Fruit fly (Drosophila melanogaster) whole organism, embryonic: ENCODE measurements around the gene CG11267.

Experiments
- BEAF-32 ChIP-seq: fragments of 200-800 bp; sonication (Bioruptor generic); optimal IDR thresholded peaks from 3 replicates; lab custom pipeline; 2017; ENCODE audit warnings: missing biosample characterization, missing genetic modification characterization, mild to moderate bottlenecking, moderate library complexity, missing genetic modification reagents
- C15 ChIP-seq: fragments of 200-800 bp; sonication (Bioruptor generic); IDR thresholded peaks from 3 replicates; pipeline ENCODE4 v1.3.6; 2022; ENCODE audit warnings: missing biosample characterization, missing genetic modification characterization
- CG10366 ChIP-seq: fragments of 200-800 bp; sonication (Bioruptor generic); IDR thresholded peaks from 2 replicates; pipeline ENCODE4 v1.3.6; 2022; ENCODE audit warnings: missing biosample characterization, missing genetic modification characterization
- CG1233 ChIP-seq: fragments of 200-800 bp; sonication (Bioruptor generic); optimal IDR thresholded peaks from 4 replicates; lab custom pipeline; 2018; ENCODE audit warnings: missing biosample characterization, mild to moderate bottlenecking, missing genetic modification characterization
- CG12744 ChIP-seq: fragments of 200-800 bp; sonication (Bioruptor generic); optimal IDR thresholded peaks from 2 replicates; lab custom pipeline; 2016; ENCODE audit warnings: missing biosample characterization, missing genetic modification characterization
- CG14667 ChIP-seq: fragments of 200-800 bp; sonication (Bioruptor generic); IDR thresholded peaks from 2 replicates; pipeline ENCODE4 v1.3.6; 2022; ENCODE audit warnings: missing biosample characterization, missing genetic modification characterization
- CG14860 ChIP-seq: fragments of 200-800 bp; sonication (Bioruptor generic); IDR thresholded peaks from 3 replicates; pipeline ENCODE4 v1.3.6; 2022; ENCODE audit warnings: missing biosample characterization, missing genetic modification characterization; ENCODE audit not compliant: partially characterized antibody
- CG1647 ChIP-seq: fragments of 200-800 bp; sonication (Bioruptor generic); optimal IDR thresholded peaks from 3 replicates; lab custom pipeline; 2016; ENCODE audit warnings: missing biosample characterization, missing genetic modification characterization
- CG16813 ChIP-seq: fragments of 200-800 bp; sonication (Bioruptor generic); IDR thresholded peaks from 3 replicates; pipeline ENCODE4 v1.3.6; 2022; ENCODE audit warnings: missing biosample characterization, missing genetic modification characterization; ENCODE audit not compliant: partially characterized antibody
- CG17912 ChIP-seq: fragments of 200-800 bp; sonication (Bioruptor generic); optimal IDR thresholded peaks from 2 replicates; lab custom pipeline; 2018; ENCODE audit warnings: missing biosample characterization, mild to moderate bottlenecking, missing genetic modification characterization
- CG2120 ChIP-seq: fragments of 200-800 bp; sonication (Bioruptor generic); optimal IDR thresholded peaks from 3 replicates; lab custom pipeline; 2016; ENCODE audit warnings: missing biosample characterization, missing genetic modification characterization
- CG2712 ChIP-seq: fragments of 200-800 bp; optimal IDR thresholded peaks from 3 replicates; lab custom pipeline; 2019; ENCODE audit warnings: missing biosample characterization, mild to moderate bottlenecking, missing genetic modification characterization, moderate library complexity
- CG30403 ChIP-seq: fragments of 200-800 bp; sonication (Bioruptor generic); optimal IDR thresholded peaks from 3 replicates; lab custom pipeline; 2016; ENCODE audit warnings: missing biosample characterization, missing genetic modification characterization
- CG34224 ChIP-seq: fragments of 200-800 bp; sonication (Bioruptor generic); IDR thresholded peaks from 3 replicates; pipeline ENCODE4 v1.3.6; 2022; ENCODE audit warnings: missing biosample characterization, missing genetic modification characterization; ENCODE audit not compliant: partially characterized antibody
- CG3995 ChIP-seq: fragments of 200-800 bp; sonication (Bioruptor generic); optimal IDR thresholded peaks from 3 replicates; lab custom pipeline; 2016; ENCODE audit warnings: missing biosample characterization, missing genetic modification characterization
- CG6175 ChIP-seq: fragments of 200-800 bp; sonication (Bioruptor generic); IDR thresholded peaks from 3 replicates; pipeline ENCODE4 v1.3.6; 2022; ENCODE audit warnings: missing biosample characterization, missing genetic modification characterization
- CG7745 ChIP-seq: fragments of 200-800 bp; sonication (Bioruptor generic); optimal IDR thresholded peaks from 2 replicates; lab custom pipeline; 2018; ENCODE audit warnings: missing biosample characterization, mild to moderate bottlenecking, missing genetic modification characterization, moderate library complexity
- CG7987 ChIP-seq: fragments of 200-800 bp; sonication (Bioruptor generic); optimal IDR thresholded peaks from 2 replicates; lab custom pipeline; 2018; ENCODE audit warnings: missing biosample characterization, mild to moderate bottlenecking, missing genetic modification characterization, moderate library complexity
- CG8359 ChIP-seq: fragments of 200-800 bp; sonication (Bioruptor generic); optimal IDR thresholded peaks from 2 replicates; lab custom pipeline; 2017; ENCODE audit warnings: missing biosample characterization, mild to moderate bottlenecking, missing genetic modification characterization, borderline replicate concordance
- CHES-1-like ChIP-seq: fragments of 200-800 bp; sonication (Bioruptor generic); optimal IDR thresholded peaks from 2 replicates; lab custom pipeline; 2016; ENCODE audit warnings: missing biosample characterization, missing genetic modification characterization
- CrebB ChIP-seq: fragments of 200-800 bp; sonication (Bioruptor generic); optimal IDR thresholded peaks from 3 replicates; lab custom pipeline; 2018; ENCODE audit warnings: missing biosample characterization, mild to moderate bottlenecking, missing genetic modification characterization
- E2f2 ChIP-seq: fragments of 200-800 bp; sonication (Bioruptor generic); IDR thresholded peaks from 2 replicates; pipeline ENCODE4 v1.3.6; 2022; ENCODE audit warnings: missing biosample characterization, missing genetic modification characterization
- Ets97D ChIP-seq: fragments of 200-800 bp; sonication (Bioruptor generic); optimal IDR thresholded peaks from 3 replicates; lab custom pipeline; 2016; ENCODE audit warnings: missing biosample characterization, missing genetic modification characterization
- HLH4C ChIP-seq: fragments of 200-800 bp; sonication (Bioruptor generic); IDR thresholded peaks from 3 replicates; pipeline ENCODE4 v1.3.6; 2022; ENCODE audit warnings: missing biosample characterization, missing genetic modification characterization; ENCODE audit not compliant: partially characterized antibody
- Hand ChIP-seq: fragments of 200-800 bp; sonication (Bioruptor generic); optimal IDR thresholded peaks from 2 replicates; lab custom pipeline; 2017; ENCODE audit warnings: mild to moderate bottlenecking, missing biosample characterization, missing genetic modification reagents, missing genetic modification characterization
- HmgZ ChIP-seq: fragments of 200-800 bp; sonication (Bioruptor generic); optimal IDR thresholded peaks from 2 replicates; lab custom pipeline; 2018; ENCODE audit warnings: missing biosample characterization, mild to moderate bottlenecking, missing genetic modification characterization
- Myb ChIP-seq: fragments of 200-800 bp; sonication (Bioruptor generic); optimal IDR thresholded peaks from 2 replicates; lab custom pipeline; 2016; ENCODE audit warnings: missing biosample characterization, missing genetic modification characterization
- Poxn ChIP-seq: fragments of 200-800 bp; sonication (Bioruptor generic); IDR thresholded peaks from 2 replicates; pipeline ENCODE4 v1.3.6; 2022; ENCODE audit warnings: missing biosample characterization, missing genetic modification characterization
- Scr ChIP-seq: fragments of 200-800 bp; sonication (Bioruptor generic); IDR thresholded peaks from 2 replicates; pipeline ENCODE4 v1.3.6; 2022; ENCODE audit warnings: missing biosample characterization, missing genetic modification characterization; ENCODE audit not compliant: partially characterized antibody
- Sin3A ChIP-seq: fragments of >200 bp; optimal IDR thresholded peaks from 2 replicates; lab custom pipeline; 2018
- Taf1 ChIP-seq: fragments of 200-800 bp; sonication (Bioruptor generic); IDR thresholded peaks from 2 replicates; pipeline ENCODE4 v1.3.6; 2022; ENCODE audit warnings: missing biosample characterization, missing genetic modification characterization
- ash1 ChIP-seq: fragments of 200-800 bp; sonication (Bioruptor generic); optimal IDR thresholded peaks from 2 replicates; lab custom pipeline; 2018; ENCODE audit warnings: missing biosample characterization, mild to moderate bottlenecking, missing genetic modification characterization
- bcd ChIP-seq: fragments of 200-800 bp; sonication (Bioruptor generic); optimal IDR thresholded peaks from 2 replicates; lab custom pipeline; 2017; ENCODE audit warnings: missing biosample characterization, mild to moderate bottlenecking, missing genetic modification characterization
- cato ChIP-seq: fragments of 200-800 bp; sonication (Bioruptor generic); optimal IDR thresholded peaks from 2 replicates; lab custom pipeline; 2016; ENCODE audit warnings: missing biosample characterization, missing genetic modification characterization, borderline replicate concordance
- caup ChIP-seq: fragments of 200-800 bp; sonication (Bioruptor generic); optimal IDR thresholded peaks from 3 replicates; lab custom pipeline; 2017; ENCODE audit warnings: missing biosample characterization, mild to moderate bottlenecking, missing genetic modification characterization, moderate library complexity; ENCODE audit not compliant: severe bottlenecking
- crc ChIP-seq: fragments of 200-800 bp; sonication (Bioruptor generic); optimal IDR thresholded peaks from 2 replicates; lab custom pipeline; 2016; ENCODE audit warnings: missing biosample characterization, missing genetic modification characterization
- dm ChIP-seq: fragments of 200-800 bp; sonication (Bioruptor generic); optimal IDR thresholded peaks from 3 replicates; lab custom pipeline; 2016; ENCODE audit warnings: missing biosample characterization, missing genetic modification characterization
- fd96Cb ChIP-seq: fragments of 200-800 bp; sonication (Bioruptor generic); optimal IDR thresholded peaks from 2 replicates; lab custom pipeline; 2018; ENCODE audit warnings: missing biosample characterization, mild to moderate bottlenecking, missing genetic modification characterization, moderate library complexity
- fu2 ChIP-seq: fragments of 200-800 bp; sonication (Bioruptor generic); optimal IDR thresholded peaks from 2 replicates; lab custom pipeline; 2016; ENCODE audit warnings: missing biosample characterization, missing genetic modification characterization
- gfzf ChIP-seq: fragments of 200-800 bp; sonication (Bioruptor generic); optimal IDR thresholded peaks from 2 replicates; lab custom pipeline; 2016; ENCODE audit warnings: missing biosample characterization, mild to moderate bottlenecking, missing genetic modification characterization, moderate library complexity
- hb ChIP-seq: fragments of 200-800 bp; sonication (Bioruptor generic); IDR thresholded peaks from 3 replicates; pipeline ENCODE4 v1.3.6; 2022; ENCODE audit warnings: missing biosample characterization, missing genetic modification characterization; ENCODE audit not compliant: partially characterized antibody
- ken ChIP-seq: fragments of 200-800 bp; sonication (Bioruptor generic); IDR thresholded peaks from 3 replicates; pipeline ENCODE4 v1.3.6; 2022; ENCODE audit warnings: missing biosample characterization, missing genetic modification characterization
- pfk ChIP-seq: fragments of 200-800 bp; sonication (Bioruptor generic); optimal IDR thresholded peaks from 2 replicates; lab custom pipeline; 2018; ENCODE audit warnings: missing biosample characterization, mild to moderate bottlenecking, missing genetic modification characterization, moderate library complexity
- pros ChIP-seq: fragments of 200-800 bp; sonication (Bioruptor generic); optimal IDR thresholded peaks from 3 replicates; lab custom pipeline; 2019; ENCODE audit warnings: missing biosample characterization, mild to moderate bottlenecking, missing genetic modification characterization, moderate library complexity
- pzg ChIP-seq: fragments of 200-800 bp; sonication (Bioruptor generic); optimal IDR thresholded peaks from 3 replicates; lab custom pipeline; 2018; ENCODE audit warnings: missing biosample characterization, mild to moderate bottlenecking, missing genetic modification characterization, moderate library complexity
- ro ChIP-seq: fragments of 200-800 bp; sonication (Bioruptor generic); IDR thresholded peaks from 2 replicates; pipeline ENCODE4 v1.3.6; 2022; ENCODE audit warnings: missing biosample characterization, missing genetic modification characterization
- sens ChIP-seq: fragments of 200-800 bp; sonication (Bioruptor generic); peaks from one replicate; lab custom pipeline; 2016; ENCODE audit warnings: missing biosample characterization, missing genetic modification characterization
- sna ChIP-seq: fragments of 200-800 bp; sonication (Bioruptor generic); IDR thresholded peaks from 2 replicates; pipeline ENCODE4 v1.3.6; 2022; ENCODE audit warnings: missing biosample characterization, missing genetic modification characterization; ENCODE audit not compliant: partially characterized antibody
- sr ChIP-seq: fragments of 200-800 bp; sonication (Bioruptor generic); IDR thresholded peaks from 3 replicates; pipeline ENCODE4 v1.3.6; 2022; ENCODE audit warnings: missing biosample characterization, missing genetic modification characterization
- stc ChIP-seq: fragments of 200-800 bp; sonication (Bioruptor generic); IDR thresholded peaks from 2 replicates; pipeline ENCODE4 v1.3.6; 2022; ENCODE audit warnings: missing biosample characterization, missing genetic modification characterization
- tna ChIP-seq: fragments of 200-800 bp; sonication (Bioruptor generic); IDR thresholded peaks from 2 replicates; pipeline ENCODE4 v1.3.6; 2022; ENCODE audit warnings: missing biosample characterization, missing genetic modification characterization; ENCODE audit not compliant: partially characterized antibody

CG11267 gene

DNA sequence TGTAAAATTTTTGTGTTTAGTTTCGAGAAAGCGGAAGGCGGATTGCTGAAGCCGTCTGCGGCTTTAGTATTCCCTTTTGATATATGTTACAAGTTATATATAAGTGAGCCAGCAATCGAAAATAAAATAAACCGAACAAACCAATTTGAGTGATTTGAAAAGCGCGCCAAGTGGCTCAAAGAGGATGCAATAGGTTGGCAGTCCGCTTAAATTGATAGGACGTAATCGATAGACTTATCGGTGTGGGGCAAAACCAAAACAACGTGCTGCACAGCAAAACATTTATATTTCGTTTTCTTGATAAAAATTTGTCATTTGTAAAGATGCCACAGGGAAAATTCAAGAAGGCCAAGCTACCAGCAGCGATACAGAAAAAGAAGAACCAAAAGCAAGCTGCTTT is 30.9 kb downstream of the CG11267 start, which contains the start of gene CG11279 (continued):
- TF ChIP-seq CG7987 = no peak
- TF ChIP-seq tna = peak; percentile 66
- TF ChIP-seq CG12744 = no peak
- no peak for TF ChIP-seq bcd (GFP tag; lab: Kevin White, UChicago)
- TF ChIP-seq hb (GFP tag; lab: Robert Waterston, UW) = 0 out of 3 replicates have a peak, but pooled peaks have one; percentile 59
- peak; percentile 69 for TF ChIP-seq CG14860 (GFP tag; lab: Robert Waterston, UW)
- TF ChIP-seq pzg (GFP tag; lab: Kevin White, UChicago) = peak; percentile 71
- no peak for TF ChIP-seq CG2120
- no peak for TF ChIP-seq fd96Cb (tag; lab: Kevin White, UChicago)
- TF ChIP-seq ro = no peak
- TF ChIP-seq CG3995 (GFP tag; lab: Kevin White, UChicago) = no peak
- no peak for TF ChIP-seq caup (GFP tag; lab: Kevin White, UChicago)
- TF ChIP-seq CG2712 (tag; lab: Kevin White, UChicago) = no peak
- no peak for TF ChIP-seq sr (GFP tag; lab: Robert Waterston, UW)
- no peak for TF ChIP-seq CrebB
- TF ChIP-seq CG1647 (GFP tag; lab: Kevin White, UChicago) = no peak
- peak; percentile 0 for TF ChIP-seq HmgZ (tag; lab: Kevin White, UChicago)
- TF ChIP-seq fu2 (GFP tag; lab: Kevin White, UChicago) = no peak
- no peak for TF ChIP-seq CG17912 (GFP tag; lab: Kevin White, UChicago)
- peak; percentile 85 for TF ChIP-seq CG34224 (GFP tag; lab: Robert Waterston, UW)
- TF ChIP-seq CG14667 (GFP tag; lab: Robert Waterston, UW) = no peak
- no peak for TF ChIP-seq ash1
- peak; percentile 5 for TF ChIP-seq gfzf
- no peak for TF ChIP-seq Hand (GFP tag; lab: Kevin White, UChicago)
- TF ChIP-seq ken (GFP tag; lab: Robert Waterston, UW) = no peak
- no peak for TF ChIP-seq crc (GFP tag; lab: Kevin White, UChicago)
- no peak for TF ChIP-seq cato (GFP tag; lab: Kevin White, UChicago)
- no peak for TF ChIP-seq CHES-1-like (GFP tag; lab: Kevin White, UChicago)
- peak; percentile 54; the same call in 1 of the 2 replicates for TF ChIP-seq sna (GFP tag; lab: Robert Waterston, UW)
- TF ChIP-seq pfk = no peak
- peak; percentile 76 for TF ChIP-seq HLH4C (GFP tag; lab: Robert Waterston, UW)
- no peak for TF ChIP-seq CG8359
- TF ChIP-seq Scr (GFP tag; lab: Robert Waterston, UW) = peak; percentile 73
- TF ChIP-seq pros (GFP tag; lab: Kevin White, UChicago) = no peak
- peak; percentile 55 for TF ChIP-seq sens (GFP tag; lab: Kevin White, UChicago)
- TF ChIP-seq stc (GFP tag; lab: Robert Waterston, UW) = no peak
- peak; percentile 66 for TF ChIP-seq dm
- TF ChIP-seq C15 (GFP tag; lab: Robert Waterston, UW) = no peak
- peak; percentile 68 for TF ChIP-seq CG16813 (GFP tag; lab: Robert Waterston, UW)
- no peak for TF ChIP-seq Poxn
- TF ChIP-seq Sin3A (lab: Kevin White, UChicago) = peak; percentile 16
- TF ChIP-seq Myb (GFP tag; lab: Kevin White, UChicago) = peak; percentile 0
- peak; percentile 73 for TF ChIP-seq BEAF-32 (GFP tag; lab: Kevin White, UChicago)
- peak; percentile 37 for TF ChIP-seq Ets97D (GFP tag; lab: Kevin White, UChicago)
- no peak for TF ChIP-seq CG30403 (GFP tag; lab: Kevin White, UChicago)
- TF ChIP-seq CG1233 (GFP tag; lab: Kevin White, UChicago) = no peak
- no peak for TF ChIP-seq Taf1 (GFP tag; lab: Robert Waterston, UW)
- TF ChIP-seq E2f2 (GFP tag; lab: Robert Waterston, UW) = peak; percentile 99
- no peak for TF ChIP-seq CG7745
- no peak for TF ChIP-seq CG10366 (GFP tag; lab: Robert Waterston, UW)
- TF ChIP-seq CG6175 (GFP tag; lab: Robert Waterston, UW) = no peak
